Fruit fly (Drosophila melanogaster) S2 (cell line): Measurements from ENCODE around the gene CG13053.
A peak's percentile ranks its signal among the peaks of the same experiment; 100 is the strongest.

Source experiments
- CG8478 ChIP-seq: fragments of >200 bp; optimal IDR thresholded peaks from 2 replicates; lab custom pipeline; 2018
- CTCF ChIP-seq, 2 experiments: fragments of >200 bp; optimal IDR thresholded peaks; 2 replicates each; lab custom pipeline; 2018

CG13053 gene

dm6 chr3L:16257118-16257627, 2.3 kb downstream of the CG13053 start, which contains the start of gene CG13054:
Gene CG13054, minus strand, starts transcription at chr3L:16257191.
- TF ChIP-seq CG8478 (lab: Kevin White, UChicago) (no peak), CTCF (optimal IDR thresholded peaks at IDR 0.05; lab: Kevin White, UChicago) (no peak)

- TF ChIP-seq CTCF (optimal IDR thresholded peaks at IDR 0.05; lab: Kevin White, UChicago) (no peak), CG8478 (lab: Kevin White, UChicago) (no peak)
Measured at dm6 chr3L:16252255-16252654, 7.3 kb downstream of the CG13053 start, which contains the start of gene CG13055. Gene CG13055, minus strand, starts transcription at chr3L:16252355.

- TF ChIP-seq CTCF (optimal IDR thresholded peaks at IDR 0.05; lab: Kevin White, UChicago) (no peak), CG8478 (lab: Kevin White, UChicago) (no peak)
Measured at dm6 chr3L:16241296-16241695, 18.2 kb downstream of the CG13053 start.

- no peak for TF ChIP-seq CTCF (optimal IDR thresholded peaks at IDR 0.05; lab: Kevin White, UChicago)
Measured at dm6 chr3L:16233850-16234494, 25.6 kb downstream of the CG13053 start.

dm6 chr3L:16232924-16233323, 26.6 kb downstream of the CG13053 start, which contains the start of gene Hsc20:
Gene Hsc20, plus strand, starts transcription at chr3L:16233127.
- TF ChIP-seq CG8478 (lab: Kevin White, UChicago) (no peak), CTCF (optimal IDR thresholded peaks at IDR 0.05; lab: Kevin White, UChicago) (no peak)

- TF ChIP-seq CG8478 (lab: Kevin White, UChicago) (no peak), CTCF (optimal IDR thresholded peaks at IDR 0.05; lab: Kevin White, UChicago) (peak in 1 of 2 experiments; percentile 40)
Measured at dm6 chr3L:16231857-16232256, 27.7 kb downstream of the CG13053 start, which contains the start of the genes PDCD-5 and MED10. Gene PDCD-5, minus strand, starts transcription at chr3L:16232038. Gene MED10, plus strand, starts transcription at chr3L:16232084.

dm6 chr3L:16228659-16229205, 30.8 kb downstream of the CG13053 start, which contains the start of gene Tmx3:
Gene Tmx3, plus strand, starts transcription at chr3L:16229100.
- TF ChIP-seq CG8478 (lab: Kevin White, UChicago) (no peak), CTCF (optimal IDR thresholded peaks at IDR 0.05; lab: Kevin White, UChicago) (no peak)

dm6 chr3L:16225175-16225574, 34.3 kb downstream of the CG13053 start:
- TF ChIP-seq CG8478 (lab: Kevin White, UChicago) (no peak), CTCF (optimal IDR thresholded peaks at IDR 0.05; lab: Kevin White, UChicago) (no peak)

dm6 chr3L:16221800-16222199, 37.7 kb downstream of the CG13053 start:
- no peak for TF ChIP-seq CTCF (optimal IDR thresholded peaks at IDR 0.05; lab: Kevin White, UChicago)
- no peak for TF ChIP-seq CG8478 (lab: Kevin White, UChicago)

dm6 chr3L:16221278-16221677, 38.2 kb downstream of the CG13053 start:
- TF ChIP-seq CTCF (optimal IDR thresholded peaks at IDR 0.05; lab: Kevin White, UChicago) (no peak), CG8478 (lab: Kevin White, UChicago) (no peak)

dm6 chr3L:16217935-16218334, 41.6 kb downstream of the CG13053 start:
- TF ChIP-seq CTCF (optimal IDR thresholded peaks at IDR 0.05; lab: Kevin White, UChicago) = no peak
- TF ChIP-seq CG8478 (lab: Kevin White, UChicago) = no peak

- TF ChIP-seq CG8478 (lab: Kevin White, UChicago) (no peak), CTCF (optimal IDR thresholded peaks at IDR 0.05; lab: Kevin White, UChicago) (no peak)
Measured at dm6 chr3L:16217203-16217602, 42.3 kb downstream of the CG13053 start, which contains the start of gene CG13073. Gene CG13073, minus strand, starts transcription at chr3L:16217303.

DNA sequence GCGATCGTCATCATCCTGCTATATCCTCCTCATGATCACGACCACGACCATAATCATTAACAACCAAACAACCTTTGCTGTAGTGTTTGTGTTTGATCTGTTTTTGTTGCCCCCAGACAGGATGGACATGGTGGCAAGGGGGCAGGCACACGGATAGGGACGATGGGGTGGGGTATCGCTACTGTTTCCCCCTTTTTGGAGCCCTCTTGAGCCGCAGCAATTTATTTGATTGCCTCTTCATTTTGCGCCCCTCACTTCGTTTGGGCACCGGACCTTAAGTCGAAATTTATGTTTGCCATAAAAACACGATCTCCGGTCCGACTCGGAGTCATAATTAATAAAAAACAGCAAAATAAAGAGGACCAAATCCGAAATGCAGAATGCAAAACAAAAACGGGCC, 43.7 kb downstream of the CG13053 start:
- TF ChIP-seq CG8478 (lab: Kevin White, UChicago) = no peak

dm6 chr3L:16215411-16215810, 44.1 kb downstream of the CG13053 start:
- TF ChIP-seq CTCF (optimal IDR thresholded peaks at IDR 0.05; lab: Kevin White, UChicago) (no peak), CG8478 (lab: Kevin White, UChicago) (no peak)

- no peak for TF ChIP-seq CG8478 (lab: Kevin White, UChicago)
- no peak for TF ChIP-seq CTCF (optimal IDR thresholded peaks at IDR 0.05; lab: Kevin White, UChicago)
Measured at dm6 chr3L:16214533-16215207, 44.9 kb downstream of the CG13053 start.
